Worm (Caenorhabditis elegans) whole organism, early embryonic: ENCODE measurements around the gene pei-1.

Experiments used
- aly-1 ChIP-seq: sonication (generic microtip); optimal IDR thresholded peaks from 2 replicates; lab custom pipeline; 2016; ENCODE audit warnings: missing genetic modification characterization, missing compliant biosample characterization
- ama-1 ChIP-seq: fragments of 150-350 bp; optimal IDR thresholded peaks from 2 replicates; lab custom pipeline; 2014
- ets-7 ChIP-seq: sonication (generic microtip); optimal IDR thresholded peaks from 2 replicates; lab custom pipeline; 2016; ENCODE audit warnings: missing genotype, missing genetic modification characterization, missing compliant biosample characterization
- flt-1 ChIP-seq: fragments of 200-800 bp; sonication (Bioruptor generic); IDR thresholded peaks from 2 replicates; pipeline ENCODE4 v1.3.6; 2022; ENCODE audit warnings: missing genetic modification characterization, missing compliant biosample characterization
- hmg-4 ChIP-seq: fragments of 200-800 bp; sonication (Bioruptor generic); optimal IDR thresholded peaks from 2 replicates; lab custom pipeline; 2018; ENCODE audit warnings: mild to moderate bottlenecking, missing genetic modification characterization, missing compliant biosample characterization
- tbx-37 ChIP-seq: fragments of 200-800 bp; sonication (Bioruptor generic); conservative IDR thresholded peaks from 2 replicates; pipeline ENCODE4 v1.3.6; 2022; ENCODE audit warnings: missing genetic modification reagents, missing genetic modification characterization, missing compliant biosample characterization

DNA sequence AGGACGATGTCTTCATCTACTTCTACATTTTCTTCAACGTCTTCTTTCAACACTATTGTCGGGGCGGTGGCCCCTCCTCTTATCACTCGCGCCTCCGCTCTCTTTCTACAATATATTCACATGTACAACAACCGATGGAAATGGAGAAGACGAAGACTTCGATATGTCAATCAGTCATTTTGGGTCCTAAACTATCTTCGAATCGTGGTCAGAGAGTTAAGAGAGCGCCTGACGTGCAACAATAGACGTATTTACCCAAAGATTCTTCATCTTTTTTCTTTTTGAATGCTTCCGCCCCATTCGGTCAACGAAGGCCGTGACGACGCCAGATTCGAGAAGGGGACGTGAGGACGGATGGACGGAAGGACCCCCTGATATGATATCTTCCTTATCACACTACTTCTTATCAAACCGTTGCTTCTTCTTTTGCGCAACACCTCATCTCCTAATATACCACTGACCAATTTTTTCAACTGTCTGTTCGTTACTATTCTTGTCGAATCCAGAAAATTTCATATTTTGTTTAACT is 40.7 kb upstream of the pei-1 start:
- TF ChIP-seq tbx-37 (no peak), flt-1 (GFP tag; lab: Robert Waterston, UW) (no peak), ama-1 (no peak), hmg-4 (GFP tag; lab: Kevin White, UChicago) (no peak), aly-1 (tag; lab: Kevin White, UChicago) (no peak), ets-7 (tag; lab: Kevin White, UChicago) (no peak)
